Worm (Caenorhabditis elegans): ENCODE data around the gene R01B10.3.
"Not testable (repeated sequence)": the region's sequence is repeated elsewhere in the genome, so short reads cannot be mapped to it uniquely, and the experiment has no call there.

R01B10.3 gene

DNA sequence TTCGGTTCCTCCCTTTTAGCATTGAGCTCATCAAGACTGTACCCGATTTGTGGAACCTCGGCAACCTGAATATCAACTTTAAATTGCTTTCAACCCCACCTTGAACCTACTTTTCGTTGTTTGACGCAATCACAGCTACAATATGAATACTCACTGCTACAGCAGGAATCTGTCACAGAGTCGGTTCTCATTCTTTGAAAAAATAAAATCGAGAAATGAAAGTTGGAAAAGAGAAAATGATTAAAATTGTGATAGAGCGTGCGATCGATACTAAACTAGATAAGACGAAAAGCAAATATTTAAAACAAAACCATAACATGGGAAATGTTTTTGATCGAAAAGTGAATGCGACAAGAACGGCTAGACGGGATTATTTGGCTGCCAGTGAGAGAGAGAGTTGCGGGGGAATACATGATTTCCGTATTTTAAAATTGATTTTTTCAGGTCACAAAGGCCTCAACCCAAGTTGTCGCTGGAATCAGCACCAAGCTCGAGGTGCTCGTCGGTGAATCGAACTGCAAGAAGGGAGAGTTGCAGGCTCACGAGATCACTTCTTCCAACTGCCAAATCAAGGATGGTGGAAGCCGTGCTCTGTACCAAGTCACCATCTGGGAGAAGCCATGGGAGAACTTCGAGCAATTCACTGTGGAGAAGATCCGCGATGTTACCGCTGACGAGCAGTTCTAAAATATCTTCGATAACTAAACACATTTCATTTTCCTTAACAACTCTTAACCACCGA, at the start of gene R01B10.3:
Gene R01B10.3 (minus strand): TSS at position 277 of the 742 bp plus-strand sequence.
- TF ChIP-seq gmeb-1 (tag; optimal IDR thresholded peaks at IDR 0.05) (no peak), nhr-237 (tag; optimal IDR thresholded peaks at IDR 0.05) (no peak), fos-1 (tag; optimal IDR thresholded peaks at IDR 0.05) (peak; percentile 19), nhr-129 (tag; optimal IDR thresholded peaks at IDR 0.05) (no peak), egl-27 (tag; optimal IDR thresholded peaks at IDR 0.05) (no peak), mbf-1 (tag; optimal IDR thresholded peaks at IDR 0.05) (no peak)

DNA sequence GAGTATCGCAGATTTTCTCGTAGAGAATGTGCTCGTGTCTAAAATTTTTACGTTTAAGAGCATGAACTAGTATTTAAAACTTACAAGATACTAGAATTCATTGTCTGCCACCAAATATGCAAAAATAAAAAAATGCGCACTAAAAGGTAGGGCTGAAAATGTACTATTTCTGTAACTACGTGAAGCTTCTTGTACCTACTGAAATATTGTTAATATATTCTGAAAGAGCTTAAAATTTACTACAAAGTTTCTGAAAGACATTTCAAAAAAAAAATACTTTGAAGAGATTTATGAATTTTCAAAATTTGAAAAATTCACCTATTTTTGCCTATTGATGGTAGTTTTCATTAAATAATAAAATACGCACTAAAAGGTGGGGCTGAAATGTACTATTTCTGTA, 25.0 kb upstream of the R01B10.3 start, which contains the start of gene fbxa-214:
Gene fbxa-214 (minus strand): TSS at position 101 of the 400 bp plus-strand sequence.
- not testable (repeated sequence) for TF ChIP-seq mbf-1, gmeb-1, alr-1 (tag; optimal IDR thresholded peaks at IDR 0.05)

DNA sequence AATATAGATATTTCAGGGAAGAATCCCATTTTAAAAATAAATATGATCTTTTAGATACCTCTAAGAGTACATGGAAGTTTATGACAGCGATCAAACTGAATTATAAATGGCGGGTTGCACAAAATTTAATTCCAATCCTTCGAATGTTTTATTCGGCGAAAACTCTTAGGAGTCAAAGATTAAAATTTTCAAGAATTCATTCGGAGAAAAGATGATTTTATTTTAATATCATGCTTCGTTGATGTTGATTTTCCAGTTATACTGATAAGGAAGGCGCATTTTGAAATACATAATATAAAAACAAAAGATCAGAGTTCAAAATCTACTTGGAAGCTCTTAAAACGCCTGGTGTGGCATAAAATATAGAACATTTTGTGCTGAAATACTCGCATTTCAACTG, 22.2 kb upstream of the R01B10.3 start, which contains the start of gene srh-10:
Gene srh-10 (minus strand): TSS at position 29 of the 400 bp plus-strand sequence.
- TF ChIP-seq F13H6.1 (tag; optimal IDR thresholded peaks at IDR 0.05) (no peak), nhr-237 (tag; optimal IDR thresholded peaks at IDR 0.05) (no peak), aly-2 (tag; optimal IDR thresholded peaks at IDR 0.05) (no peak), dmd-4 (tag; optimal IDR thresholded peaks at IDR 0.05) (no peak), lin-39 (tag; optimal IDR thresholded peaks at IDR 0.05) (no peak), gmeb-1 (tag; optimal IDR thresholded peaks at IDR 0.05) (no peak), unc-55 (GFP tag; optimal IDR thresholded peaks at IDR 0.05) (no peak)

DNA sequence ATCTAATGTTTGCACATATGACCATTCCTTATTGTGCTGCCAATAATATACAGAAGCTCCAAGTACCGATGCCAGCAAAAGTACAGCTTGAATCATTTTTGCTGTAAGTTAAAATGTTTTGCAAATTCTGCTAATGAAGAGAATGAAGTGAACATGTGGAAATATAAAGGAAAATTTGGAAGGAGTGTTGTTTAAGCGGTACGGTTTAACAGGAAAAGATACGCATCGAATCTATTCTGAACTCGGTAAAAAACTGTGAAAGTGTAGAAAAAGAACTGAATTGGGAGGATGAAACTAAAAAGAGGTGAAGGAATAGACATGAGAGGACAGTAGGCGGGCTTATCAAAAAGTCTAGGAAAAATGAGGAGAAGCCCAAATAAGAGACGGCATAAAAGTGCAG, 18.4 kb upstream of the R01B10.3 start, which contains the start of gene Y38A10A.2:
Gene Y38A10A.2 (minus strand): TSS at position 101 of the 400 bp plus-strand sequence.
- TF ChIP-seq lin-13 (GFP tag; optimal IDR thresholded peaks at IDR 0.05), result no peak
- TF ChIP-seq ztf-1 (GFP tag; conservative IDR thresholded peaks at IDR 0.05), result no peak
- TF ChIP-seq zag-1 (tag; optimal IDR thresholded peaks at IDR 0.05), result no peak
- no peak for TF ChIP-seq unc-62 (GFP tag; optimal IDR thresholded peaks at IDR 0.05)
- no peak for TF ChIP-seq sem-4 (tag; optimal IDR thresholded peaks at IDR 0.05)
- TF ChIP-seq nhr-23 (tag; optimal IDR thresholded peaks at IDR 0.05), result no peak
- no peak for TF ChIP-seq blmp-1 (tag; optimal IDR thresholded peaks at IDR 0.05; ENCODE audit: insufficient read depth)
- no peak for TF ChIP-seq skn-1 (tag; optimal IDR thresholded peaks at IDR 0.05)
- no peak for TF ChIP-seq ZK546.5 (tag; optimal IDR thresholded peaks at IDR 0.05)
- TF ChIP-seq mdl-1 (tag; optimal IDR thresholded peaks at IDR 0.05), result no peak

DNA sequence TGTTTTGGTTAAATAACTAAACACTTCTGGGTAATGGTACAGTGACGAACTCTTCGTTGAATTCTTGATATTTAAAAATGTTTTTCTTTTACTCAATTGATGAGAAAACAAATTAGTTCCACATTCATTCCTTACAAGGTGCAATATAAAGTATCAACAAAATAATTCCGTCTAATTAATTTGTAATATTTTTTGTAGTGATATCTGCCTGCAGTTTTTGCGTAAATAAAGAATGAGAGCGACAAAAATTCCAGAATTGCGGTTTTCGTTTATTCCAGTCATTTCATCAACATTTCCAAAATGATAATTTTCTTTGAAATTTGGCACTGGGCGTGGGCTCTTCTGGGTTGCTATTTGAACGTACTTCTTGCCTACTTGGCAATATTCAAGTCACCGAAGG, 10.4 kb upstream of the R01B10.3 start, which contains the start of gene srd-20:
Gene srd-20 (plus strand): TSS at position 301 of the 400 bp plus-strand sequence.
- no peak for TF ChIP-seq blmp-1 (tag; optimal IDR thresholded peaks at IDR 0.05; ENCODE audit: insufficient read depth)
- no peak for TF ChIP-seq lsy-2 (tag; optimal IDR thresholded peaks at IDR 0.05)
- no peak for TF ChIP-seq ama-1 (optimal IDR thresholded peaks at IDR 0.05)
- TF ChIP-seq nhr-77 (tag; optimal IDR thresholded peaks at IDR 0.05), result no peak
- no peak for TF ChIP-seq nhr-11 (tag; optimal IDR thresholded peaks at IDR 0.05)
- no peak for TF ChIP-seq Y55F3AM.14 (GFP tag; optimal IDR thresholded peaks at IDR 0.05)
- TF ChIP-seq gmeb-1 (tag; optimal IDR thresholded peaks at IDR 0.05), result no peak
- TF ChIP-seq nhr-12 (tag; optimal IDR thresholded peaks at IDR 0.05), result no peak

DNA sequence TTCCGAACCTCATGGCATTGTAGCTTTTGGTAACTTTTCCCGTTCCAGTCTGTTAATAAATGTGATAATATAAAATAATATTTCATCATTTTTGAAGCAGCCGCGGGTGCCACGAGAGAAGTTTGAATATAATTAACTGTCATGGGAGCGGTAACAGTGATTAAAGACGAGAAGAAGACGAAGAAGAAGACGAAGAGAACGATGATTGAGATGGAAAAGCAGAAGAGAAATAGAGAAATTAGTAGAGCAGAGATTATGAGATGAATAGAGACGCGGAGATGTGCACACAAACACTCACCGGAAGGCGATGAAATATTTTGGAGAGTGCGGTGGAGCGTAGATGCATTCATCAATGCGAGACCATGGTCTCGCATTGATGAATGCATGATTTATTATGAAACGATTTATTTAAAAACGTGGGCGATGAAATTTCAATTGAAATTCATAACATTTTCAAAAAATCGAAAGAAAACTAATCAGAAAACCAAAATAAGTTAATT, 8.3 kb upstream of the R01B10.3 start, which contains the start of gene seip-1:
Gene seip-1 (minus strand): TSS at position 51 of the 500 bp plus-strand sequence.
- TF ChIP-seq snpc-4 (tag; optimal IDR thresholded peaks at IDR 0.05) (peak; percentile 22), alr-1 (tag; optimal IDR thresholded peaks at IDR 0.05) (no peak), unc-62 (GFP tag; optimal IDR thresholded peaks at IDR 0.05) (no peak), dmd-4 (tag; optimal IDR thresholded peaks at IDR 0.05) (no peak), ceh-82 (tag; optimal IDR thresholded peaks at IDR 0.05) (peak; percentile 17), F13H6.1 (tag; optimal IDR thresholded peaks at IDR 0.05) (peak; percentile 81), egl-27 (tag; optimal IDR thresholded peaks at IDR 0.05) (peak; percentile 22), sma-9 (GFP tag; optimal IDR thresholded peaks at IDR 0.05) (peak; percentile 90), sma-9 (tag; optimal IDR thresholded peaks at IDR 0.05) (no peak), Y55F3AM.14 (GFP tag; optimal IDR thresholded peaks at IDR 0.05) (no peak), R02D3.7 (tag; optimal IDR thresholded peaks at IDR 0.05) (no peak), nhr-10 (tag; optimal IDR thresholded peaks at IDR 0.05) (no peak), skn-1 (tag; optimal IDR thresholded peaks at IDR 0.05) (peak; percentile 47), fos-1 (tag; optimal IDR thresholded peaks at IDR 0.05) (peak; percentile 97), gmeb-1 (tag; optimal IDR thresholded peaks at IDR 0.05) (peak; percentile 68), ama-1 (optimal IDR thresholded peaks at IDR 0.05) (no peak), peb-1 (tag; optimal IDR thresholded peaks at IDR 0.05) (no peak), unc-55 (GFP tag; optimal IDR thresholded peaks at IDR 0.05) (peak; percentile 97), ztf-4 (tag; optimal IDR thresholded peaks at IDR 0.05) (peak; percentile 73), mbf-1 (tag; optimal IDR thresholded peaks at IDR 0.05) (no peak), ZK546.5 (tag; optimal IDR thresholded peaks at IDR 0.05) (no peak), aly-2 (tag; optimal IDR thresholded peaks at IDR 0.05) (no peak), ceh-16 (tag; optimal IDR thresholded peaks at IDR 0.05) (peak; percentile 32), blmp-1 (tag; optimal IDR thresholded peaks at IDR 0.05; ENCODE audit: insufficient read depth) (peak; percentile 18), nhr-237 (tag; optimal IDR thresholded peaks at IDR 0.05) (no peak), nhr-25 (tag; optimal IDR thresholded peaks at IDR 0.05) (peak; percentile 73), crh-2 (tag; optimal IDR thresholded peaks at IDR 0.05) (peak; percentile 89), lin-13 (GFP tag; optimal IDR thresholded peaks at IDR 0.05) (peak; percentile 85), lin-39 (tag; optimal IDR thresholded peaks at IDR 0.05) (no peak)
